Worm (Caenorhabditis elegans) whole organism, L1 larva: ENCODE measurements around the gene nlp-76.
A peak's percentile ranks its signal among the peaks of the same experiment; 100 is the strongest.

Experiments
- C34B4.2 ChIP-seq: sonication (generic microtip); optimal IDR thresholded peaks from 2 replicates; lab custom pipeline; 2017; ENCODE audit warnings: mild to moderate bottlenecking, missing genetic modification characterization, missing compliant biosample characterization
- Y116A8C.19 ChIP-seq: sonication (generic microtip); optimal IDR thresholded peaks from 2 replicates; lab custom pipeline; 2016; ENCODE audit warnings: missing compliant biosample characterization, missing genetic modification characterization, borderline replicate concordance
- ama-1 ChIP-seq: fragments of 150-350 bp; optimal IDR thresholded peaks from 2 replicates; lab custom pipeline; 2014
- blmp-1 ChIP-seq: fragments of 150-350 bp; optimal IDR thresholded peaks from 2 replicates; lab custom pipeline; 2014; ENCODE audit warnings: missing biosample characterization, missing genetic modification characterization
- ceh-82 ChIP-seq, 3 experiments: fragments of 150-350 bp in 1 of 3; sonication (generic microtip) in 2 of 3; optimal IDR thresholded peaks; 2 replicates each; lab custom pipeline; 2014 to 2017; ENCODE audit warnings: missing biosample characterization in 3 of 3, missing genetic modification characterization in 3 of 3
- ces-1 ChIP-seq: fragments of 150-350 bp; optimal IDR thresholded peaks from 2 replicates; lab custom pipeline; 2014; ENCODE audit warnings: missing biosample characterization, missing genetic modification reagents, missing genetic modification characterization
- dsc-1 ChIP-seq: sonication (generic microtip); optimal IDR thresholded peaks from 2 replicates; lab custom pipeline; 2016; ENCODE audit warnings: mild to moderate bottlenecking, missing genetic modification characterization, missing compliant biosample characterization
- egl-13 ChIP-seq: sonication (generic microtip); optimal IDR thresholded peaks from 2 replicates; lab custom pipeline; 2016; ENCODE audit warnings: missing genotype, missing genetic modification reagents, missing genetic modification characterization, missing compliant biosample characterization
- fkh-10 ChIP-seq: sonication (generic microtip); optimal IDR thresholded peaks from 2 replicates; lab custom pipeline; 2017; ENCODE audit warnings: missing biosample characterization, missing genetic modification reagents, missing genetic modification characterization
- fkh-4 ChIP-seq: sonication (generic microtip); optimal IDR thresholded peaks from 2 replicates; lab custom pipeline; 2016; ENCODE audit warnings: missing compliant biosample characterization, missing genetic modification characterization, borderline replicate concordance
- fkh-8 ChIP-seq: sonication (generic microtip); optimal IDR thresholded peaks from 2 replicates; lab custom pipeline; 2016; ENCODE audit warnings: mild to moderate bottlenecking, missing genetic modification characterization, missing compliant biosample characterization
- fos-1 ChIP-seq: fragments of 150-350 bp; optimal IDR thresholded peaks from 2 replicates; lab custom pipeline; 2014; ENCODE audit warnings: missing biosample characterization, missing genetic modification characterization
- hlh-4 ChIP-seq: sonication (generic microtip); optimal IDR thresholded peaks from 2 replicates; lab custom pipeline; 2016; ENCODE audit warnings: mild to moderate bottlenecking, missing genetic modification characterization, missing compliant biosample characterization
- lin-13 ChIP-seq: fragments of 150-350 bp; optimal IDR thresholded peaks from 2 replicates; lab custom pipeline; 2014; ENCODE audit warnings: missing biosample characterization, missing genetic modification reagents, missing genetic modification characterization
- lin-14 ChIP-seq: fragments of 200-800 bp; sonication (Bioruptor generic); optimal IDR thresholded peaks from 2 replicates; lab custom pipeline; 2018; ENCODE audit warnings: mild to moderate bottlenecking, missing genetic modification characterization, moderate library complexity, missing compliant biosample characterization
- lin-15B ChIP-seq: fragments of 150-350 bp; sonication (generic microtip); optimal IDR thresholded peaks from 3 replicates; lab custom pipeline; 2014; ENCODE audit warnings: missing biosample characterization, missing genetic modification characterization
- lin-35 ChIP-seq, 2 experiments: fragments of 150-350 bp; optimal IDR thresholded peaks; 2 replicates each; lab custom pipeline; 2014; ENCODE audit warnings: missing biosample characterization in 2 of 2, missing genetic modification characterization in 2 of 2, missing genetic modification reagents in 2 of 2
- lsy-2 ChIP-seq, 2 experiments: fragments of 150-350 bp; optimal IDR thresholded peaks; 2 replicates each; lab custom pipeline; 2014; ENCODE audit warnings: missing biosample characterization in 2 of 2, missing genetic modification characterization in 2 of 2
- mab-9 ChIP-seq: fragments of 200-800 bp; sonication (Bioruptor generic); IDR thresholded peaks from 2 replicates; pipeline ENCODE4 v1.3.6; 2022; ENCODE audit warnings: missing genetic modification reagents, missing genetic modification characterization, missing compliant biosample characterization
- mdl-1 ChIP-seq, 2 experiments: fragments of 150-350 bp; optimal IDR thresholded peaks; 2 replicates each; lab custom pipeline; 2014 to 2017; ENCODE audit warnings: missing biosample characterization in 2 of 2, missing genetic modification characterization in 2 of 2, inconsistent platforms in 1 of 2
- mep-1 ChIP-seq: fragments of 150-350 bp; optimal IDR thresholded peaks from 2 replicates; lab custom pipeline; 2014; ENCODE audit warnings: missing biosample characterization, missing genetic modification characterization
- nhr-20 ChIP-seq: sonication (generic microtip); optimal IDR thresholded peaks from 2 replicates; lab custom pipeline; 2016; ENCODE audit warnings: mild to moderate bottlenecking, missing genetic modification characterization, missing compliant biosample characterization
- nhr-237 ChIP-seq: fragments of 150-350 bp; optimal IDR thresholded peaks from 2 replicates; lab custom pipeline; 2014; ENCODE audit warnings: missing biosample characterization, missing genetic modification characterization
- nhr-47 ChIP-seq: sonication (generic microtip); optimal IDR thresholded peaks from 2 replicates; lab custom pipeline; 2016; ENCODE audit warnings: mild to moderate bottlenecking, missing genetic modification characterization, moderate library complexity, missing compliant biosample characterization
- nhr-71 ChIP-seq: sonication (generic microtip); optimal IDR thresholded peaks from 2 replicates; lab custom pipeline; 2016; ENCODE audit warnings: mild to moderate bottlenecking, missing genetic modification characterization, moderate library complexity, missing compliant biosample characterization
- nhr-76 ChIP-seq: sonication (generic microtip); optimal IDR thresholded peaks from 2 replicates; lab custom pipeline; 2017; ENCODE audit warnings: missing biosample characterization, missing genetic modification characterization
- nhr-77 ChIP-seq: fragments of 150-350 bp; optimal IDR thresholded peaks from 2 replicates; lab custom pipeline; 2014; ENCODE audit warnings: missing biosample characterization, missing genetic modification characterization
- nhr-84 ChIP-seq: sonication (generic microtip); optimal IDR thresholded peaks from 2 replicates; lab custom pipeline; 2017; ENCODE audit warnings: missing biosample characterization, missing genetic modification characterization
- nhr-85 ChIP-seq: sonication (generic microtip); peaks from one replicate; lab custom pipeline; 2016; ENCODE audit warnings: missing genetic modification characterization, inconsistent platforms, missing compliant biosample characterization
- rnt-1 ChIP-seq: sonication (generic microtip); optimal IDR thresholded peaks from 2 replicates; lab custom pipeline; 2016; ENCODE audit warnings: mild to moderate bottlenecking, missing genetic modification characterization, moderate library complexity, missing compliant biosample characterization
- snpc-4 ChIP-seq: fragments of 150-350 bp; optimal IDR thresholded peaks from 2 replicates; lab custom pipeline; 2014; ENCODE audit warnings: missing biosample characterization, missing genetic modification characterization
- snu-23 ChIP-seq: sonication (generic microtip); optimal IDR thresholded peaks from 2 replicates; lab custom pipeline; 2016; ENCODE audit warnings: missing genetic modification characterization, missing compliant biosample characterization
- swsn-7 ChIP-seq: sonication (generic microtip); optimal IDR thresholded peaks from 2 replicates; lab custom pipeline; 2016; ENCODE audit warnings: missing genetic modification characterization, missing compliant biosample characterization
- tbx-2 ChIP-seq: sonication (generic microtip); optimal IDR thresholded peaks from 2 replicates; lab custom pipeline; 2016; ENCODE audit warnings: missing genetic modification characterization, missing compliant biosample characterization
- tlp-1 ChIP-seq: fragments of 150-350 bp; optimal IDR thresholded peaks from 2 replicates; lab custom pipeline; 2014; ENCODE audit warnings: missing biosample characterization, missing genetic modification characterization
- unc-130 ChIP-seq: fragments of 150-350 bp; optimal IDR thresholded peaks from 2 replicates; lab custom pipeline; 2017; ENCODE audit warnings: missing biosample characterization, missing genetic modification characterization, inconsistent platforms
- unc-30 ChIP-seq: sonication (generic microtip); optimal IDR thresholded peaks from 2 replicates; lab custom pipeline; 2017; ENCODE audit warnings: missing biosample characterization, missing genetic modification characterization
- unc-98 ChIP-seq: fragments of 200-800 bp; sonication (Bioruptor generic); IDR thresholded peaks from 2 replicates; pipeline ENCODE4 v1.3.6; 2022; ENCODE audit warnings: missing genetic modification characterization, missing compliant biosample characterization
- vab-15 ChIP-seq: sonication (generic microtip); optimal IDR thresholded peaks from 2 replicates; lab custom pipeline; 2017; ENCODE audit warnings: missing genotype, mild to moderate bottlenecking, missing genetic modification characterization, missing compliant biosample characterization
- xbp-1 ChIP-seq: sonication (generic microtip); optimal IDR thresholded peaks from 2 replicates; lab custom pipeline; 2016; ENCODE audit warnings: missing genetic modification characterization, missing compliant biosample characterization
- zag-1 ChIP-seq: fragments of 150-350 bp; optimal IDR thresholded peaks from 2 replicates; lab custom pipeline; 2014; ENCODE audit warnings: missing biosample characterization, missing genetic modification characterization
- zip-4 ChIP-seq: fragments of 200-800 bp; sonication (Bioruptor generic); optimal IDR thresholded peaks from 2 replicates; lab custom pipeline; 2018; ENCODE audit warnings: mild to moderate bottlenecking, missing genetic modification characterization, moderate library complexity, missing compliant biosample characterization
- ztf-11 ChIP-seq, 2 experiments: sonication (generic microtip); optimal IDR thresholded peaks; 2 replicates each; lab custom pipeline; 2016 to 2017; ENCODE audit warnings: missing genetic modification characterization in 2 of 2, missing biosample characterization in 1 of 2, missing compliant biosample characterization in 1 of 2
- ztf-4 ChIP-seq: fragments of 150-350 bp; optimal IDR thresholded peaks from 2 replicates; lab custom pipeline; 2014; ENCODE audit warnings: missing biosample characterization, missing genetic modification characterization

Gene nlp-76

ce11 chrX:12691306-12691705 lies 27.6 kb upstream of the nlp-76 start, which contains the start of gene ugt-50 (continued):
- TF ChIP-seq ztf-4 (tag; lab: Kevin White, UChicago) (no peak), mep-1 (tag; lab: Kevin White, UChicago) (no peak), unc-130 (tag; lab: Kevin White, UChicago) (no peak), fkh-10 (no peak), fkh-4 (tag; lab: Kevin White, UChicago) (no peak), ama-1 (no peak), nhr-77 (tag; lab: Kevin White, UChicago) (no peak), ces-1 (GFP tag; lab: Kevin White, UChicago) (no peak)
- TF ChIP-seq, all 84 proteins: peak for 12

ce11 chrX:12690346-12690745 lies 26.6 kb upstream of the nlp-76 start:
- TF ChIP-seq nhr-84 (tag; lab: Kevin White, UChicago) (no peak), lin-15B (tag; lab: Kevin White, UChicago) (no peak), mdl-1 (tag; optimal IDR thresholded peaks at IDR 0.05; lab: Kevin White, UChicago) (no peak), ces-1 (GFP tag; lab: Kevin White, UChicago) (no peak), zip-4 (GFP tag; lab: Kevin White, UChicago) (peak; percentile 9), mab-9 (GFP tag; lab: Robert Waterston, UW) (peak; percentile 81), lin-14 (GFP tag; lab: Kevin White, UChicago) (peak; percentile 80), swsn-7 (tag; lab: Kevin White, UChicago) (peak; percentile 25), nhr-20 (tag; lab: Kevin White, UChicago) (no peak), tlp-1 (tag; lab: Kevin White, UChicago) (no peak), egl-13 (tag; lab: Kevin White, UChicago) (peak; percentile 36), hlh-4 (tag; lab: Kevin White, UChicago) (no peak), rnt-1 (tag; lab: Kevin White, UChicago) (no peak), lin-13 (GFP tag; lab: Kevin White, UChicago) (peak; percentile 26), nhr-76 (tag; lab: Kevin White, UChicago) (no peak), xbp-1 (no peak), Y116A8C.19 (tag; lab: Kevin White, UChicago) (no peak), nhr-237 (no peak), C34B4.2 (tag; lab: Kevin White, UChicago) (no peak), ztf-4 (tag; lab: Kevin White, UChicago) (no peak), nhr-71 (peak; percentile 18), tbx-2 (tag; lab: Kevin White, UChicago) (peak; percentile 50), snu-23 (GFP tag; lab: Kevin White, UChicago) (peak; percentile 25), nhr-85 (tag; lab: Kevin White, UChicago) (no peak), ama-1 (no peak), vab-15 (no peak), unc-98 (GFP tag; lab: Robert Waterston, UW) (no peak), mep-1 (tag; lab: Kevin White, UChicago) (peak; percentile 41), ceh-82 (tag; optimal IDR thresholded peaks at IDR 0.05; lab: Kevin White, UChicago) (peak in 2 of 3 experiments; percentile 6 to 16), blmp-1 (peak; percentile 9), lsy-2 (tag; optimal IDR thresholded peaks at IDR 0.05; lab: Kevin White, UChicago) (peak in 1 of 2 experiments; percentile 5), fos-1 (tag; lab: Kevin White, UChicago) (no peak), ztf-11 (tag; optimal IDR thresholded peaks at IDR 0.05; lab: Kevin White, UChicago) (peak in 1 of 2 experiments; percentile 21)

ce11 chrX:12689869-12690268 lies 26.2 kb upstream of the nlp-76 start:
- peak; percentile 87 for TF ChIP-seq fkh-10
- TF ChIP-seq fkh-8 (tag; lab: Kevin White, UChicago) = peak; percentile 21
- peak; percentile 14 for TF ChIP-seq nhr-47
- no peak for TF ChIP-seq zag-1 (tag; lab: Kevin White, UChicago)
- TF ChIP-seq tbx-2 (tag; lab: Kevin White, UChicago) = peak; percentile 55
- peak; percentile 19 for TF ChIP-seq fos-1 (tag; lab: Kevin White, UChicago)
- TF ChIP-seq snpc-4 (tag; lab: Kevin White, UChicago) = no peak
- no peak for TF ChIP-seq unc-30 (tag; lab: Kevin White, UChicago)
- TF ChIP-seq ces-1 (GFP tag; lab: Kevin White, UChicago) = peak; percentile 80
- TF ChIP-seq nhr-71 = peak; percentile 35
- TF ChIP-seq lin-35 (GFP tag; optimal IDR thresholded peaks at IDR 0.05; lab: Kevin White, UChicago) = no peak
- TF ChIP-seq dsc-1 = peak; percentile 89
- peak; percentile 83 for TF ChIP-seq lin-14 (GFP tag; lab: Kevin White, UChicago)
- peak in 1 of 3 experiments; percentile 0 for TF ChIP-seq ceh-82 (tag; optimal IDR thresholded peaks at IDR 0.05; lab: Kevin White, UChicago)
